Fruit fly (Drosophila melanogaster): ENCODE results near the gene Utx.

- TF ChIP-seq CG9139 (GFP tag; optimal IDR thresholded peaks at IDR 0.05) (no peak), Blimp-1 (GFP tag; optimal IDR thresholded peaks at IDR 0.05) (no peak)
Observed at dm6 chr2L:10266511-10266910, 12.1 kb downstream of the Utx start, which contains the start of gene CG4953.
